Fruit fly (Drosophila melanogaster) whole organism, pupa: Measurements from ENCODE around the gene Ugalt.
A peak's percentile ranks its signal among the peaks of the same experiment; 100 is the strongest.

Experiments used
- CG10348 ChIP-seq: fragments of 200-800 bp; sonication (Bioruptor generic); IDR thresholded peaks from 2 replicates; pipeline ENCODE4 v1.3.6; 2022; ENCODE audit warnings: missing biosample characterization, missing genetic modification characterization
- CG12605 ChIP-seq: fragments of 200-800 bp; sonication (Bioruptor generic); IDR thresholded peaks from 2 replicates; pipeline ENCODE4 v1.3.6; 2022; ENCODE audit warnings: missing biosample characterization, missing genetic modification characterization
- CG13204 ChIP-seq: fragments of 200-800 bp; sonication (Bioruptor generic); optimal IDR thresholded peaks from 2 replicates; lab custom pipeline; 2018; ENCODE audit warnings: missing biosample characterization, mild to moderate bottlenecking, missing genetic modification characterization, moderate library complexity
- CG14655 ChIP-seq: fragments of 200-800 bp; sonication (Bioruptor generic); optimal IDR thresholded peaks from 3 replicates; lab custom pipeline; 2017; ENCODE audit warnings: mild to moderate bottlenecking, missing biosample characterization, missing genetic modification reagents, missing genetic modification characterization
- CG15710 ChIP-seq: fragments of 200-800 bp; sonication (Bioruptor generic); optimal IDR thresholded peaks from 2 replicates; lab custom pipeline; 2018; ENCODE audit warnings: missing biosample characterization, mild to moderate bottlenecking, missing genetic modification characterization, moderate library complexity
- CG17806 ChIP-seq: fragments of 200-800 bp; sonication (Bioruptor generic); optimal IDR thresholded peaks from 2 replicates; lab custom pipeline; 2018; ENCODE audit warnings: missing biosample characterization, mild to moderate bottlenecking, missing genetic modification characterization, moderate library complexity
- CG32121 ChIP-seq: fragments of 200-800 bp; sonication (Bioruptor generic); IDR thresholded peaks from 2 replicates; pipeline ENCODE4 v1.3.6; 2022; ENCODE audit warnings: missing biosample characterization, missing genetic modification characterization
- CG34367 ChIP-seq: fragments of 200-800 bp; sonication (Bioruptor generic); optimal IDR thresholded peaks from 2 replicates; lab custom pipeline; 2018; ENCODE audit warnings: missing biosample characterization, mild to moderate bottlenecking, missing genetic modification characterization
- CG4496 ChIP-seq: fragments of 200-800 bp; sonication (Bioruptor generic); IDR thresholded peaks from 3 replicates; pipeline ENCODE4 v1.3.6; 2022; ENCODE audit warnings: missing biosample characterization, missing genetic modification characterization
- CG8159 ChIP-seq: fragments of 200-800 bp; sonication (Bioruptor generic); optimal IDR thresholded peaks from 3 replicates; lab custom pipeline; 2018; ENCODE audit warnings: missing biosample characterization, mild to moderate bottlenecking, missing genetic modification characterization, moderate library complexity
- CG8301 ChIP-seq: fragments of 200-800 bp; sonication (Bioruptor generic); optimal IDR thresholded peaks from 2 replicates; lab custom pipeline; 2018; ENCODE audit warnings: missing biosample characterization, mild to moderate bottlenecking, missing genetic modification characterization
- CG9948 ChIP-seq: fragments of 200-800 bp; sonication (Bioruptor generic); optimal IDR thresholded peaks from 2 replicates; lab custom pipeline; 2018; ENCODE audit warnings: missing biosample characterization, mild to moderate bottlenecking, missing genetic modification characterization, moderate library complexity
- D1 ChIP-seq: fragments of 200-800 bp; sonication (Bioruptor generic); optimal IDR thresholded peaks from 2 replicates; lab custom pipeline; 2018; ENCODE audit warnings: missing biosample characterization, mild to moderate bottlenecking, missing genetic modification characterization, moderate library complexity
- EcR ChIP-seq: fragments of 200-800 bp; sonication (Bioruptor generic); optimal IDR thresholded peaks from 3 replicates; lab custom pipeline; 2019; ENCODE audit warnings: missing biosample characterization, missing genetic modification characterization, mild to moderate bottlenecking, moderate library complexity, missing genetic modification reagents
- Ets98B ChIP-seq: fragments of 200-800 bp; sonication (Bioruptor generic); IDR thresholded peaks from 2 replicates; pipeline ENCODE4 v1.3.6; 2022; ENCODE audit warnings: missing biosample characterization, missing genetic modification characterization
- Pif1A ChIP-seq: fragments of 200-800 bp; sonication (Bioruptor generic); optimal IDR thresholded peaks from 3 replicates; lab custom pipeline; 2016; ENCODE audit warnings: missing biosample characterization, missing genetic modification characterization
- Pif1B ChIP-seq: fragments of 200-800 bp; sonication (Bioruptor generic); optimal IDR thresholded peaks from 3 replicates; lab custom pipeline; 2016; ENCODE audit warnings: missing biosample characterization, missing genetic modification characterization
- Snoo ChIP-seq: fragments of 200-800 bp; sonication (Bioruptor generic); optimal IDR thresholded peaks from 3 replicates; lab custom pipeline; 2017; ENCODE audit warnings: missing biosample characterization, mild to moderate bottlenecking, missing genetic modification characterization, inconsistent platforms
- fd96Ca ChIP-seq: fragments of 200-800 bp; sonication (Bioruptor generic); IDR thresholded peaks from 3 replicates; pipeline ENCODE4 v1.3.6; 2022; ENCODE audit warnings: missing biosample characterization, missing genetic modification characterization
- gl ChIP-seq: fragments of 200-800 bp; sonication (Bioruptor generic); optimal IDR thresholded peaks from 2 replicates; lab custom pipeline; 2018; ENCODE audit warnings: missing biosample characterization, mild to moderate bottlenecking, missing genetic modification characterization
- rn ChIP-seq: fragments of 200-800 bp; sonication (Bioruptor generic); IDR thresholded peaks from 2 replicates; pipeline ENCODE4 v1.3.6; 2022; ENCODE audit warnings: missing biosample characterization, missing genetic modification characterization

The Ugalt gene

dm6 chrX:2662540-2663133 is 41.0 kb downstream of the Ugalt start:
- no peak for TF ChIP-seq rn (GFP tag; lab: Robert Waterston, UW)
- no peak for TF ChIP-seq CG9948 (tag; lab: Kevin White, UChicago)
- TF ChIP-seq Pif1B = no peak
- TF ChIP-seq CG8159 = no peak
- no peak for TF ChIP-seq CG34367 (tag; lab: Kevin White, UChicago)
- no peak for TF ChIP-seq Snoo
- TF ChIP-seq CG17806 (tag; lab: Kevin White, UChicago) = no peak

DNA sequence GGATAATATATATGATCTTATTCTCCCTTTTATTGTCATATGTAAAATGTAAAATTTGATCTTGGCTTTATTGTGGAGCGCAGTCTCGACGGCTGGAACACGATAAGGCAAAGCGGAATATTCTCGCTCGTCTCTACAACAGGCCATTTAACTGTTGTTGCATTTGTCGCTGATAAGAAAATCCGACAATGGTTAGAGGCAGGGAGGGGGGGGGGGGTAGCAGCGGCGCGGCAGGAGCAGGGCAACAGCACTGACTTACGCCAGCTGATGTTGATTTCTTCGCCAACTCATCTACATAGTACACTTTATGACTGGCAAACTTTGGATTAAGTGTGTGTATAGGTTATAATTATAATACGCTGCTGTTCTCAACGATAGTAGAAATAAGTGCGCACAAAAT is 41.9 kb downstream of the Ugalt start:
- 0 out of 2 replicates have a peak, but pooled peaks have one; percentile 11 for TF ChIP-seq Ets98B
- TF ChIP-seq CG14655 (GFP tag; lab: Kevin White, UChicago) = no peak
- TF ChIP-seq CG9948 (tag; lab: Kevin White, UChicago) = no peak
- TF ChIP-seq CG32121 = no peak
- no peak for TF ChIP-seq CG13204 (GFP tag; lab: Kevin White, UChicago)
- peak; percentile 66 for TF ChIP-seq EcR (GFP tag; lab: Kevin White, UChicago)
- TF ChIP-seq Pif1A (GFP tag; lab: Kevin White, UChicago) = no peak
- TF ChIP-seq, all 21 proteins: peak for 2

- TF ChIP-seq CG9948 (tag; lab: Kevin White, UChicago) = peak; percentile 16
- no peak for TF ChIP-seq gl
- no peak for TF ChIP-seq CG32121
- peak; percentile 49; the same call in 1 of the 3 replicates for TF ChIP-seq fd96Ca (GFP tag; lab: Robert Waterston, UW)
- peak; percentile 21 for TF ChIP-seq CG17806 (tag; lab: Kevin White, UChicago)
- no peak for TF ChIP-seq CG10348
- peak; percentile 35 for TF ChIP-seq CG8301 (tag; lab: Kevin White, UChicago)
- TF ChIP-seq CG13204 (GFP tag; lab: Kevin White, UChicago) = peak; percentile 16
- TF ChIP-seq D1 (tag; lab: Kevin White, UChicago) = no peak
- TF ChIP-seq CG4496 (GFP tag; lab: Robert Waterston, UW) = 0 out of 3 replicates have a peak, but pooled peaks have one; percentile 54
- 0 out of 2 replicates have a peak, but pooled peaks have one; percentile 22 for TF ChIP-seq CG12605
- 0 out of 2 replicates have a peak, but pooled peaks have one; percentile 8 for TF ChIP-seq rn (GFP tag; lab: Robert Waterston, UW)
- TF ChIP-seq CG14655 (GFP tag; lab: Kevin White, UChicago) = peak; percentile 54
- TF ChIP-seq Pif1A (GFP tag; lab: Kevin White, UChicago) = no peak
- no peak for TF ChIP-seq CG8159
- no peak for TF ChIP-seq EcR (GFP tag; lab: Kevin White, UChicago)
- TF ChIP-seq Ets98B = peak; percentile 48
- TF ChIP-seq Pif1B = peak; percentile 13
- TF ChIP-seq CG15710 = no peak
- peak; percentile 16 for TF ChIP-seq Snoo
- TF ChIP-seq CG34367 (tag; lab: Kevin White, UChicago) = no peak
Observed at dm6 chrX:2659430-2660075, 44.1 kb downstream of the Ugalt start.

DNA sequence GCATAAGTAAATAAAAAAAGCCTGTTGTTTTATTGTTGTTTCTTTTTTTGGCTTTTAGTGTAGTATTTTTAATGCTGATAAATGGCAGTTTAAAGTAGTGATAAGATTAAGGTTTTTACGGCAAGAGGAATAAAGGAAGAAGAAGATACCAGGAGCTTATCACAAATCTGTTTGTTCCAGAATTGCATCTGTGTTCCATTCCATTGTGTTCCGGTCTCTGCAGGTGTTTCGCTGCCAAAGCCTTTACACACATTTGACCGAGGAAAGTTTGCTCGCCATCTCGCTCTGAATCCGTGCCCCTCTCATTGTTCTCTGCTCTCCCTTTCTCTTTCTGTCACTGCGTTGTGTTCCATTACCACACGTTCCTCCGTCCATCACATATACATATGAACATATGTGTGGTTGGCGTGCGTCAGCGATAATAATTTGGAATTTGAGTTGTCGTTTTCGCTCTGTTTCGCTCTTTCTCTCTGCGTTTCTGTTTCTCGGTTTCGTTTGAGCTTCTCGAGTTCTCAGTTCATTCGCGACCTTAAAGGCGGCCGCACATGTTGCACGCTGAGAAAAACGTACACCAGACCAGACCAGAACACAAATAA is 45.3 kb downstream of the Ugalt start:
- TF ChIP-seq Snoo = no peak
- TF ChIP-seq CG13204 (GFP tag; lab: Kevin White, UChicago) = peak; percentile 28
- TF ChIP-seq gl = peak; percentile 6
- TF ChIP-seq EcR (GFP tag; lab: Kevin White, UChicago) = peak; percentile 65
- peak; percentile 0 for TF ChIP-seq CG34367 (tag; lab: Kevin White, UChicago)
- TF ChIP-seq CG12605 = peak; percentile 54; the same call in 1 of the 2 replicates
- no peak for TF ChIP-seq CG8159
- no peak for TF ChIP-seq CG17806 (tag; lab: Kevin White, UChicago)
- TF ChIP-seq Pif1A (GFP tag; lab: Kevin White, UChicago) = no peak
- TF ChIP-seq rn (GFP tag; lab: Robert Waterston, UW) = no peak
- TF ChIP-seq CG8301 (tag; lab: Kevin White, UChicago) = peak; percentile 12
- peak; percentile 30; the same call in 1 of the 3 replicates for TF ChIP-seq fd96Ca (GFP tag; lab: Robert Waterston, UW)
- no peak for TF ChIP-seq CG10348
- TF ChIP-seq CG4496 (GFP tag; lab: Robert Waterston, UW) = 0 out of 3 replicates have a peak, but pooled peaks have one; percentile 8
- TF ChIP-seq Ets98B = peak; percentile 15; the same call in 1 of the 2 replicates
- peak; percentile 8 for TF ChIP-seq Pif1B
- TF ChIP-seq D1 (tag; lab: Kevin White, UChicago) = no peak
- TF ChIP-seq CG14655 (GFP tag; lab: Kevin White, UChicago) = peak; percentile 16
- no peak for TF ChIP-seq CG15710

dm6 chrX:2657220-2657619 is 46.4 kb downstream of the Ugalt start:
- TF ChIP-seq CG8159 (no peak), CG9948 (tag; lab: Kevin White, UChicago) (no peak), rn (GFP tag; lab: Robert Waterston, UW) (no peak), CG12605 (no peak), Snoo (no peak), CG34367 (tag; lab: Kevin White, UChicago) (no peak), Ets98B (no peak), Pif1B (no peak), CG10348 (no peak), CG14655 (GFP tag; lab: Kevin White, UChicago) (no peak), D1 (tag; lab: Kevin White, UChicago) (no peak), CG8301 (tag; lab: Kevin White, UChicago) (no peak), CG13204 (GFP tag; lab: Kevin White, UChicago) (no peak), EcR (GFP tag; lab: Kevin White, UChicago) (no peak), fd96Ca (GFP tag; lab: Robert Waterston, UW) (no peak), CG17806 (tag; lab: Kevin White, UChicago) (no peak), CG15710 (no peak)
